Fruit fly (Drosophila melanogaster) whole organism, wandering third instar larva: ENCODE results near the gene CG33927.

Experiments
- CG32264 ChIP-seq: fragments of 200-800 bp; sonication (Bioruptor generic); optimal IDR thresholded peaks from 2 replicates; lab custom pipeline; 2016; ENCODE audit warnings: missing biosample characterization, missing genetic modification characterization
- CG9705 ChIP-seq: fragments of 200-800 bp; sonication (Bioruptor generic); optimal IDR thresholded peaks from 2 replicates; lab custom pipeline; 2018; ENCODE audit warnings: missing biosample characterization, mild to moderate bottlenecking, missing genetic modification characterization
- GATAd ChIP-seq: sonication (Bioruptor generic); optimal IDR thresholded peaks from 2 replicates; lab custom pipeline; 2016; ENCODE audit warnings: missing biosample characterization, missing genetic modification characterization
- HLH106 ChIP-seq: fragments of 200-800 bp; optimal IDR thresholded peaks from 3 replicates; lab custom pipeline; 2019; ENCODE audit warnings: missing biosample characterization, mild to moderate bottlenecking, missing genetic modification characterization, moderate library complexity
- Hnf4 ChIP-seq: fragments of 200-800 bp; sonication (Bioruptor generic); optimal IDR thresholded peaks from 2 replicates; lab custom pipeline; 2016; ENCODE audit warnings: missing biosample characterization, mild to moderate bottlenecking, missing genetic modification characterization
- Hr78 ChIP-seq: fragments of >200 bp; optimal IDR thresholded peaks from 2 replicates; lab custom pipeline; 2017; ENCODE audit warnings: missing biosample characterization, missing genetic modification characterization
- Mio ChIP-seq: sonication (Bioruptor generic); optimal IDR thresholded peaks from 2 replicates; lab custom pipeline; 2016; ENCODE audit warnings: missing biosample characterization, missing genetic modification characterization
- Myc ChIP-seq: fragments of >200 bp; optimal IDR thresholded peaks from 2 replicates; lab custom pipeline; 2017
- N ChIP-seq: fragments of >200 bp; optimal IDR thresholded peaks from 2 replicates; lab custom pipeline; 2018; ENCODE audit warnings: missing biosample characterization, missing external identifiers, missing genetic modification characterization
- OdsH ChIP-seq: fragments of 200-800 bp; sonication (Bioruptor generic); optimal IDR thresholded peaks from 2 replicates; lab custom pipeline; 2016; ENCODE audit warnings: missing biosample characterization, mild to moderate bottlenecking, missing genetic modification characterization
- Sp1 ChIP-seq: fragments of 200-800 bp; sonication (Bioruptor generic); optimal IDR thresholded peaks from 3 replicates; lab custom pipeline; 2019; ENCODE audit warnings: missing biosample characterization, mild to moderate bottlenecking, missing genetic modification characterization, moderate library complexity
- Vsx2 ChIP-seq: fragments of 200-300, 225-300 bp; sonication (Bioruptor generic); optimal IDR thresholded peaks from 2 replicates; lab custom pipeline; 2018; ENCODE audit warnings: missing biosample characterization, missing genetic modification characterization; ENCODE audit not compliant: partially characterized antibody
- br ChIP-seq: fragments of 200-800 bp; sonication (Bioruptor generic); optimal IDR thresholded peaks from 2 replicates; lab custom pipeline; 2016; ENCODE audit warnings: missing biosample characterization, missing genetic modification characterization
- dl ChIP-seq, 2 experiments: fragments of 175-275, 200-275 bp in 1 of 2; fragments of 200-275 bp in 1 of 2; sonication (Bioruptor generic); optimal IDR thresholded peaks; lab custom pipeline; 2018; ENCODE audit warnings: mild to moderate bottlenecking in 2 of 2, missing biosample characterization in 2 of 2, missing genetic modification characterization in 2 of 2, moderate library complexity in 2 of 2; ENCODE audit not compliant: partially characterized antibody in 2 of 2, insufficient read depth in 1 of 2
- dmrt93B ChIP-seq: fragments of 200-800 bp; sonication (Bioruptor generic); optimal IDR thresholded peaks from 2 replicates; lab custom pipeline; 2018; ENCODE audit warnings: missing biosample characterization, mild to moderate bottlenecking, missing genetic modification characterization
- dsf ChIP-seq: sonication (Bioruptor generic); optimal IDR thresholded peaks from 2 replicates; lab custom pipeline; 2016; ENCODE audit warnings: missing biosample characterization, missing genetic modification characterization, borderline replicate concordance
- ey ChIP-seq: fragments of 200-800 bp; sonication (Bioruptor generic); optimal IDR thresholded peaks from 2 replicates; lab custom pipeline; 2016; ENCODE audit warnings: missing biosample characterization, missing genetic modification characterization
- foxo ChIP-seq, 2 experiments: fragments of 200-800 bp; sonication (Bioruptor generic); optimal IDR thresholded peaks; 2 replicates in 1 of 2; 3 replicates in 1 of 2; lab custom pipeline; 2016 to 2017; ENCODE audit warnings: missing biosample characterization in 2 of 2, missing genetic modification characterization in 2 of 2
- fru ChIP-seq: fragments of 200-800 bp; sonication (Bioruptor generic); optimal IDR thresholded peaks from 3 replicates; lab custom pipeline; 2016; ENCODE audit warnings: missing biosample characterization, mild to moderate bottlenecking, missing genetic modification characterization
- jim ChIP-seq: fragments of 175-275, 200-325 bp; sonication (Bioruptor generic); optimal IDR thresholded peaks from 2 replicates; lab custom pipeline; 2016; ENCODE audit warnings: missing biosample characterization, mild to moderate bottlenecking, missing genetic modification characterization
- lola ChIP-seq: fragments of >200 bp; optimal IDR thresholded peaks from 2 replicates; lab custom pipeline; 2017; ENCODE audit warnings: missing biosample characterization, missing genetic modification characterization
- pan ChIP-seq: fragments of >200 bp; optimal IDR thresholded peaks from 2 replicates; lab custom pipeline; 2017
- psq ChIP-seq: fragments of 200-800 bp; sonication (Bioruptor generic); optimal IDR thresholded peaks from 3 replicates; lab custom pipeline; 2017; ENCODE audit warnings: missing biosample characterization, mild to moderate bottlenecking, missing genetic modification characterization, moderate library complexity
- rgr ChIP-seq: fragments of 200-800 bp; sonication (Bioruptor generic); optimal IDR thresholded peaks from 3 replicates; lab custom pipeline; 2016; ENCODE audit warnings: missing biosample characterization, mild to moderate bottlenecking, missing genetic modification characterization
- sage ChIP-seq: fragments of 200-800 bp; sonication (Bioruptor generic); optimal IDR thresholded peaks from 2 replicates; lab custom pipeline; 2016; ENCODE audit warnings: missing biosample characterization, mild to moderate bottlenecking, missing genetic modification characterization
- sv ChIP-seq: fragments of 200-800 bp; sonication (Bioruptor generic); optimal IDR thresholded peaks from 3 replicates; lab custom pipeline; 2016; ENCODE audit warnings: missing biosample characterization, missing genetic modification characterization
- woc ChIP-seq: sonication (Bioruptor generic); optimal IDR thresholded peaks from 2 replicates; lab custom pipeline; 2016; ENCODE audit warnings: missing biosample characterization, mild to moderate bottlenecking, missing genetic modification characterization

The CG33927 gene

DNA sequence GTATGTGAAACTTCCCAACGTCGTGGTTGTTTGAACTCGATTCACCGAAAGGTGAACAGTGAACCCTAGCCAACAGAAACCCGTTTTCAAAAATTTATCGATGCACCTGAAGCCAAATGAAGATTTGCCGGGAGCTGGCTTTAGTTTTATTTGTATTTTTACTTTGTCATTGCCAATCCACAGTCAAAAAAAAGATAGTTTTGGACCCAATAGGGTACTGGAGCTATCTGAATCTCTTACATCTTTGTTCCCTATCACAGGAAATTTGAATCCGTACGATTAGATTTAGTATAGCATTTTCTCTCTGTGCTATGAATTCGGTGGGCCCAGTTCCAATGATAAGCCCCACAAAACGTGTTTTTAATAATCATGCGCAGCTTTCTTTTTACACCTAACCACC lies 40.6 kb upstream of the CG33927 start:
- TF ChIP-seq Hr78 (GFP tag; lab: Kevin White, UChicago) (no peak), br (GFP tag; lab: Kevin White, UChicago) (peak; percentile 7)

DNA sequence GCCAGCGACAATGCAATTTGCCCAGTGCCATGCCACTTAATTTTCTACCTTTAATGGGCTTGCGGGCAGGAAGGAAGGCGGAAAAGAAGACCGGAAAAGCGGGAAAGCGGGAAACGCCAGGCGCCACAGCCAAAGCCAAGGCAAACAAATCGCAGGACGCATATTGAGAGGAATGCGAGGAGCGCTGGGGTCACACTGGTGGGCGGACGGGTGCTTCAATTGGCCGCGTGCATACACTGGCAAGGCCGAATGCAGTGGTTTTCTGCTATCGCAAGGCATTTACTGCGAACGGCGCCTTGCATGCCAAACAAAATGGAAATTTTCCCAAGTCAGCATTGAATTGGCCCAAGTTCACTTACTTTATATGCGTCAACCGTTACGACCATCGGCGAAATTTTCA lies 38.0 kb upstream of the CG33927 start:
- TF ChIP-seq psq (GFP tag; lab: Kevin White, UChicago) (no peak), dmrt93B (no peak), fru (no peak), jim (GFP tag; lab: Kevin White, UChicago) (no peak), Mio (GFP tag; lab: Kevin White, UChicago) (no peak), dl (GFP tag; optimal IDR thresholded peaks at IDR 0.05; lab: Kevin White, UChicago; ENCODE audit: insufficient read depth in 1 of 2, partially characterized antibody in 2 of 2) (no peak), Vsx2 (GFP tag; lab: Kevin White, UChicago) (no peak), ey (GFP tag; lab: Kevin White, UChicago) (no peak), foxo (GFP tag; optimal IDR thresholded peaks at IDR 0.05; lab: Kevin White, UChicago) (no peak), br (GFP tag; lab: Kevin White, UChicago) (no peak), CG9705 (GFP tag; lab: Kevin White, UChicago) (no peak), Myc (lab: Kevin White, UChicago) (no peak), sv (GFP tag; lab: Kevin White, UChicago) (no peak), Hr78 (GFP tag; lab: Kevin White, UChicago) (no peak)
- TF ChIP-seq, all 38 proteins: peak for 0

DNA sequence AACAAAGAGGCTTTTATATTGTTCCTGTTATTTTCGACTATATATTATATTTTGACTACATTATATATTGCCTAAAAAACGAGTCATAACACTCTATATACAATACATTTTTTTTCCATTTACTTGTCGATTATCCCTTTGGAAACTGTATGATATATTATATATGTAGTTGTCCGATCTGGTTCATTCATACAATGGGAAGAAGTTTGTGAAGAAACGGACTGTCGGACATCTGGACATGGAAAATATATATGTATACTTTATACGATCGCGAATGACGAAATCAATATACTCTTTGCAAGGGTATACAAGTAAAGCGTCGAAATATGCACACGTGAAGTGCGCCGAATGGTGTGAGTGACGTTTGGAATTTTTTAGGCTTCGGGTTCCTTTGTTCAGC lies 36.4 kb upstream of the CG33927 start:
- TF ChIP-seq rgr (no peak), foxo (GFP tag; optimal IDR thresholded peaks at IDR 0.05; lab: Kevin White, UChicago) (peak in 1 of 2 experiments; percentile 8), sage (no peak), Mio (GFP tag; lab: Kevin White, UChicago) (no peak)

DNA sequence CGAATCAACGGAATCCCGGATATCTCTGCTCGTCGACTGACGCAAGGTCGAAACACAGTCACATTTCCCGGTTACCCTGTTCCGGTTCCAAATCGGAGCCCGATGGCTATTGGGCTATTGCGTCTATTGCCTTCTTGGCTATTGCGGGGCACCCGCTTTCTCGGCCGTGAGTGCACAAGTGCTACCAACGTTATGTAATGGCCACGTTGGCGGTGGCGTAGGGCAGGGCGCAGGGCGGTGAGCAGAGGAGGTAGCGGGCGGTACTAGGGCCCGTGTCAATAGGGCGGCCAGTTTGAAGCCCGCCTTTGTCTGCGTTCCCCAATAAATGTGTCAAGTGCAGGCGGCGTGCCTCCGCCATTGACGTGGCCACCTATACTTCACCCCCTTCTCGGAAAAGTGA lies 35.9 kb upstream of the CG33927 start:
- no peak for TF ChIP-seq psq (GFP tag; lab: Kevin White, UChicago)
- no peak for TF ChIP-seq dmrt93B
- TF ChIP-seq dsf (GFP tag; lab: Kevin White, UChicago), result no peak
- TF ChIP-seq Sp1 (GFP tag; lab: Kevin White, UChicago), result no peak
- TF ChIP-seq sage, result no peak
- no peak for TF ChIP-seq br (GFP tag; lab: Kevin White, UChicago)
- no peak for TF ChIP-seq dl (GFP tag; optimal IDR thresholded peaks at IDR 0.05; lab: Kevin White, UChicago; ENCODE audit: insufficient read depth in 1 of 2, partially characterized antibody in 2 of 2)
- TF ChIP-seq HLH106, result no peak

DNA sequence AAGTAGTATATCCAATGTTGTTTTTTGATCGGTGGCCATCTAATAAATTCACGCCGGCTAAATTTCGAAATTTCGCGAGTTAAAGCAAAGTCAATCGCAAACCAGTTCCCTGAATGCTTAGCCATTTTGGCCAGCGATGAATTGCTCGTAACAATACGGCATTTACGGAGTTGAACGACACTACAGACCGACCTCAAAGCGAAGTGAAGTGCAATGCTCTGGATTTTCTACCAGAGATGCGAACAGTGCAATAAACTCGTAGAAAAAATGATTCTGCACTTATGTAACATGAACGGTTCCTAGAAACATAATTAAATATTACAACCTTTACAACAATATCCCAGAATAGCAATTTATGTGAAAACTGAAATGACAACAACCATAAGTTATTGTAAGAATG lies 34.9 kb upstream of the CG33927 start:
- TF ChIP-seq Vsx2 (GFP tag; lab: Kevin White, UChicago) (no peak), woc (GFP tag; lab: Kevin White, UChicago) (no peak), rgr (no peak), Sp1 (GFP tag; lab: Kevin White, UChicago) (no peak), lola (no peak), OdsH (GFP tag; lab: Kevin White, UChicago) (no peak)
- TF ChIP-seq, all 38 proteins: peak for 0

DNA sequence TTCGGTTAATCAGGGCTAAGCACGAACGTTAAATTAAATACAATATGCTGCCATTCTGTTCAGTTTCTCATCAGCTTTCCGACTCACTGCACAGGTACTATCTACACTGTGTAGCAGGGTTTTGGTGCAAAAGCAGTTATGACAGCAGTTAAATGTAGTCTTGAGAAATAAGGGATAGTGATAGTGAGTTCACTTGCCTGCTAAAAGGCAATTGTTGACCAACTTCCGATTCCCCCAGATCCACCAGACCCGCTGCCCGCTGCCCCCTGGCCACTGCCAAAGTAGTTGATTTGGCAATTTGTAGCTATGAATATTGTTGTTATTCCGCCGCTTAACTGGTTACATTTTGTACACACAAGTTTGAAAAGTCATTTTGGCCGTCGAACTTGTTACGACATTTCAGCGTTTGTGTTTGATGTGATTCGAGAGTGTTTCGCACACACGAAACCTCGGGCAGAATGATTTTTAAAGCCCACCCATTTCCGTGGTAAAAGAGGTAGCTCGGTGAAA lies 34.0 kb upstream of the CG33927 start:
- TF ChIP-seq jim (GFP tag; lab: Kevin White, UChicago) (no peak), lola (no peak), HLH106 (no peak), N (GFP tag; lab: Kevin White, UChicago) (no peak), CG32264 (GFP tag; lab: Kevin White, UChicago) (no peak), Vsx2 (GFP tag; lab: Kevin White, UChicago) (no peak), foxo (GFP tag; optimal IDR thresholded peaks at IDR 0.05; lab: Kevin White, UChicago) (no peak), Mio (GFP tag; lab: Kevin White, UChicago) (no peak), sage (no peak), Hnf4 (GFP tag; lab: Kevin White, UChicago) (no peak), GATAd (GFP tag; lab: Kevin White, UChicago) (no peak), CG9705 (GFP tag; lab: Kevin White, UChicago) (no peak), psq (GFP tag; lab: Kevin White, UChicago) (no peak), pan (no peak), OdsH (GFP tag; lab: Kevin White, UChicago) (no peak)
- TF ChIP-seq, all 38 proteins: peak for 0
